Fruit fly (Drosophila melanogaster) whole organism, wandering third instar larva: Measurements from ENCODE around the gene CG31740.

ENCODE experiments used
- Abd-B ChIP-seq: fragments of >200 bp; optimal IDR thresholded peaks from 2 replicates; lab custom pipeline; 2017; ENCODE audit warnings: missing biosample characterization, missing genetic modification characterization
- CG32264 ChIP-seq: fragments of 200-800 bp; sonication (Bioruptor generic); optimal IDR thresholded peaks from 2 replicates; lab custom pipeline; 2016; ENCODE audit warnings: missing biosample characterization, missing genetic modification characterization
- CG9705 ChIP-seq: fragments of 200-800 bp; sonication (Bioruptor generic); optimal IDR thresholded peaks from 2 replicates; lab custom pipeline; 2018; ENCODE audit warnings: missing biosample characterization, mild to moderate bottlenecking, missing genetic modification characterization
- CrebA ChIP-seq: fragments of 200-800 bp; sonication (Bioruptor generic); optimal IDR thresholded peaks from 2 replicates; lab custom pipeline; 2016; ENCODE audit warnings: missing biosample characterization, mild to moderate bottlenecking, missing genetic modification characterization, borderline replicate concordance
- Dfd ChIP-seq: fragments of >200 bp; optimal IDR thresholded peaks from 2 replicates; lab custom pipeline; 2017; ENCODE audit warnings: missing biosample characterization, missing genetic modification characterization
- GATAd ChIP-seq: sonication (Bioruptor generic); optimal IDR thresholded peaks from 2 replicates; lab custom pipeline; 2016; ENCODE audit warnings: missing biosample characterization, missing genetic modification characterization
- HLH106 ChIP-seq: fragments of 200-800 bp; optimal IDR thresholded peaks from 3 replicates; lab custom pipeline; 2019; ENCODE audit warnings: missing biosample characterization, mild to moderate bottlenecking, missing genetic modification characterization, moderate library complexity
- Hnf4 ChIP-seq: fragments of 200-800 bp; sonication (Bioruptor generic); optimal IDR thresholded peaks from 2 replicates; lab custom pipeline; 2016; ENCODE audit warnings: missing biosample characterization, mild to moderate bottlenecking, missing genetic modification characterization
- Hr83 ChIP-seq: fragments of 200-300 bp; sonication (Bioruptor generic); optimal IDR thresholded peaks from 2 replicates; lab custom pipeline; 2016; ENCODE audit warnings: missing biosample characterization, mild to moderate bottlenecking, missing genetic modification characterization, moderate library complexity; ENCODE audit not compliant: poor library complexity, severe bottlenecking
- Jra ChIP-seq: sonication (Bioruptor generic); optimal IDR thresholded peaks from 2 replicates; lab custom pipeline; 2016; ENCODE audit warnings: missing biosample characterization, missing genetic modification characterization
- Mio ChIP-seq: sonication (Bioruptor generic); optimal IDR thresholded peaks from 2 replicates; lab custom pipeline; 2016; ENCODE audit warnings: missing biosample characterization, missing genetic modification characterization
- Myc ChIP-seq: fragments of >200 bp; optimal IDR thresholded peaks from 2 replicates; lab custom pipeline; 2017
- N ChIP-seq: fragments of >200 bp; optimal IDR thresholded peaks from 2 replicates; lab custom pipeline; 2018; ENCODE audit warnings: missing biosample characterization, missing external identifiers, missing genetic modification characterization
- OdsH ChIP-seq: fragments of 200-800 bp; sonication (Bioruptor generic); optimal IDR thresholded peaks from 2 replicates; lab custom pipeline; 2016; ENCODE audit warnings: missing biosample characterization, mild to moderate bottlenecking, missing genetic modification characterization
- Sp1 ChIP-seq: fragments of 200-800 bp; sonication (Bioruptor generic); optimal IDR thresholded peaks from 3 replicates; lab custom pipeline; 2019; ENCODE audit warnings: missing biosample characterization, mild to moderate bottlenecking, missing genetic modification characterization, moderate library complexity
- Vsx2 ChIP-seq: fragments of 200-300, 225-300 bp; sonication (Bioruptor generic); optimal IDR thresholded peaks from 2 replicates; lab custom pipeline; 2018; ENCODE audit warnings: missing biosample characterization, missing genetic modification characterization; ENCODE audit not compliant: partially characterized antibody
- br ChIP-seq: fragments of 200-800 bp; sonication (Bioruptor generic); optimal IDR thresholded peaks from 2 replicates; lab custom pipeline; 2016; ENCODE audit warnings: missing biosample characterization, missing genetic modification characterization
- brk ChIP-seq: fragments of 200-800 bp; sonication (Bioruptor generic); optimal IDR thresholded peaks from 2 replicates; lab custom pipeline; 2016; ENCODE audit warnings: missing biosample characterization, mild to moderate bottlenecking, missing genetic modification characterization
- dl ChIP-seq, 2 experiments: fragments of 175-275, 200-275 bp in 1 of 2; fragments of 200-275 bp in 1 of 2; sonication (Bioruptor generic); optimal IDR thresholded peaks; lab custom pipeline; 2018; ENCODE audit warnings: mild to moderate bottlenecking in 2 of 2, missing biosample characterization in 2 of 2, missing genetic modification characterization in 2 of 2, moderate library complexity in 2 of 2; ENCODE audit not compliant: partially characterized antibody in 2 of 2, insufficient read depth in 1 of 2
- dmrt93B ChIP-seq: fragments of 200-800 bp; sonication (Bioruptor generic); optimal IDR thresholded peaks from 2 replicates; lab custom pipeline; 2018; ENCODE audit warnings: missing biosample characterization, mild to moderate bottlenecking, missing genetic modification characterization
- dsf ChIP-seq: sonication (Bioruptor generic); optimal IDR thresholded peaks from 2 replicates; lab custom pipeline; 2016; ENCODE audit warnings: missing biosample characterization, missing genetic modification characterization, borderline replicate concordance
- ey ChIP-seq: fragments of 200-800 bp; sonication (Bioruptor generic); optimal IDR thresholded peaks from 2 replicates; lab custom pipeline; 2016; ENCODE audit warnings: missing biosample characterization, missing genetic modification characterization
- foxo ChIP-seq, 2 experiments: fragments of 200-800 bp; sonication (Bioruptor generic); optimal IDR thresholded peaks; 2 replicates in 1 of 2; 3 replicates in 1 of 2; lab custom pipeline; 2016 to 2017; ENCODE audit warnings: missing biosample characterization in 2 of 2, missing genetic modification characterization in 2 of 2
- fru ChIP-seq: fragments of 200-800 bp; sonication (Bioruptor generic); optimal IDR thresholded peaks from 3 replicates; lab custom pipeline; 2016; ENCODE audit warnings: missing biosample characterization, mild to moderate bottlenecking, missing genetic modification characterization
- jim ChIP-seq: fragments of 175-275, 200-325 bp; sonication (Bioruptor generic); optimal IDR thresholded peaks from 2 replicates; lab custom pipeline; 2016; ENCODE audit warnings: missing biosample characterization, mild to moderate bottlenecking, missing genetic modification characterization
- lola ChIP-seq: fragments of >200 bp; optimal IDR thresholded peaks from 2 replicates; lab custom pipeline; 2017; ENCODE audit warnings: missing biosample characterization, missing genetic modification characterization
- psq ChIP-seq: fragments of 200-800 bp; sonication (Bioruptor generic); optimal IDR thresholded peaks from 3 replicates; lab custom pipeline; 2017; ENCODE audit warnings: missing biosample characterization, mild to moderate bottlenecking, missing genetic modification characterization, moderate library complexity
- rgr ChIP-seq: fragments of 200-800 bp; sonication (Bioruptor generic); optimal IDR thresholded peaks from 3 replicates; lab custom pipeline; 2016; ENCODE audit warnings: missing biosample characterization, mild to moderate bottlenecking, missing genetic modification characterization
- sage ChIP-seq: fragments of 200-800 bp; sonication (Bioruptor generic); optimal IDR thresholded peaks from 2 replicates; lab custom pipeline; 2016; ENCODE audit warnings: missing biosample characterization, mild to moderate bottlenecking, missing genetic modification characterization
- sv ChIP-seq: fragments of 200-800 bp; sonication (Bioruptor generic); optimal IDR thresholded peaks from 3 replicates; lab custom pipeline; 2016; ENCODE audit warnings: missing biosample characterization, missing genetic modification characterization
- tai ChIP-seq: sonication (Bioruptor generic); optimal IDR thresholded peaks from 2 replicates; lab custom pipeline; 2016; ENCODE audit warnings: missing biosample characterization, missing genetic modification characterization
- usp ChIP-seq: fragments of >200 bp; optimal IDR thresholded peaks from 2 replicates; lab custom pipeline; 2017; ENCODE audit warnings: missing biosample characterization, missing genetic modification characterization
- woc ChIP-seq: sonication (Bioruptor generic); optimal IDR thresholded peaks from 2 replicates; lab custom pipeline; 2016; ENCODE audit warnings: missing biosample characterization, mild to moderate bottlenecking, missing genetic modification characterization

CG31740 gene

dm6 chr2L:18006327-18006726, 2.4 kb upstream of the CG31740 start, which contains the start of gene CG5693:
CG5693 (plus strand) TSS chr2L:18006627.
- TF ChIP-seq Hr83 (GFP tag; lab: Kevin White, UChicago) (no peak), dmrt93B (GFP tag; lab: Kevin White, UChicago) (no peak), rgr (GFP tag; lab: Kevin White, UChicago) (no peak), GATAd (no peak), Jra (GFP tag; lab: Kevin White, UChicago) (no peak), Mio (GFP tag; lab: Kevin White, UChicago) (no peak), Dfd (GFP tag; lab: Kevin White, UChicago) (no peak), CG9705 (GFP tag; lab: Kevin White, UChicago) (no peak), psq (GFP tag; lab: Kevin White, UChicago) (no peak), ey (GFP tag; lab: Kevin White, UChicago) (no peak), CG32264 (GFP tag; lab: Kevin White, UChicago) (no peak), dsf (no peak), OdsH (no peak), HLH106 (tag; lab: Kevin White, UChicago) (no peak)

dm6 chr2L:18007060-18007459, 1.7 kb upstream of the CG31740 start, which contains the start of gene CG42659:
CG42659 (plus strand) TSS chr2L:18007360.
- TF ChIP-seq CrebA (GFP tag; lab: Kevin White, UChicago), result no peak
- TF ChIP-seq woc (GFP tag; lab: Kevin White, UChicago), result no peak
- no peak for TF ChIP-seq OdsH
- TF ChIP-seq sage (GFP tag; lab: Kevin White, UChicago), result no peak
- no peak for TF ChIP-seq usp (GFP tag; lab: Kevin White, UChicago)
- TF ChIP-seq sv, result no peak
- no peak for TF ChIP-seq CG9705 (GFP tag; lab: Kevin White, UChicago)
- TF ChIP-seq Hnf4 (GFP tag; lab: Kevin White, UChicago), result no peak
- TF ChIP-seq fru (GFP tag; lab: Kevin White, UChicago), result no peak
- TF ChIP-seq HLH106 (tag; lab: Kevin White, UChicago), result no peak
- no peak for TF ChIP-seq Vsx2 (GFP tag; lab: Kevin White, UChicago)
- no peak for TF ChIP-seq tai
- no peak for TF ChIP-seq N (GFP tag; lab: Kevin White, UChicago)
- no peak for TF ChIP-seq br (GFP tag; lab: Kevin White, UChicago)
- TF ChIP-seq ey (GFP tag; lab: Kevin White, UChicago), result no peak
- TF ChIP-seq, all 38 proteins: peak for 0

dm6 chr2L:18007635-18008034, 1.1 kb upstream of the CG31740 start, which contains the start of the genes CG42634 and CG42635:
CG42634 (plus strand) TSS chr2L:18007935.
CG42635 (plus strand) TSS chr2L:18007935.
- TF ChIP-seq HLH106 (tag; lab: Kevin White, UChicago) (no peak), tai (no peak), brk (no peak), lola (no peak), Myc (lab: Kevin White, UChicago) (no peak), CG32264 (GFP tag; lab: Kevin White, UChicago) (no peak), usp (GFP tag; lab: Kevin White, UChicago) (no peak), jim (GFP tag; lab: Kevin White, UChicago) (no peak), Jra (GFP tag; lab: Kevin White, UChicago) (no peak), Mio (GFP tag; lab: Kevin White, UChicago) (no peak), Sp1 (GFP tag; lab: Kevin White, UChicago) (no peak), Hr83 (GFP tag; lab: Kevin White, UChicago) (no peak), ey (GFP tag; lab: Kevin White, UChicago) (no peak), Vsx2 (GFP tag; lab: Kevin White, UChicago) (no peak), Abd-B (no peak), foxo (GFP tag; optimal IDR thresholded peaks at IDR 0.05; lab: Kevin White, UChicago) (no peak), CG9705 (GFP tag; lab: Kevin White, UChicago) (no peak)

- TF ChIP-seq Vsx2 (GFP tag; lab: Kevin White, UChicago) (no peak), dmrt93B (GFP tag; lab: Kevin White, UChicago) (no peak), foxo (GFP tag; optimal IDR thresholded peaks at IDR 0.05; lab: Kevin White, UChicago) (no peak), Myc (lab: Kevin White, UChicago) (no peak), sage (GFP tag; lab: Kevin White, UChicago) (no peak), sv (no peak), dl (GFP tag; optimal IDR thresholded peaks at IDR 0.05; lab: Kevin White, UChicago; ENCODE audit: insufficient read depth in 1 of 2, partially characterized antibody in 2 of 2) (no peak), brk (no peak), br (GFP tag; lab: Kevin White, UChicago) (no peak)
- TF ChIP-seq, all 38 proteins: peak for 0
Observed at dm6 chr2L:18009672-18010071, 919 bp downstream of the CG31740 start.
